Worm (Caenorhabditis elegans) whole organism, mixed stage, embryonic: ENCODE results near the gene sedl-1.

Experiments
- M03D4.4 ChIP-seq: sonication (generic microtip); optimal IDR thresholded peaks from 2 replicates; lab custom pipeline; 2017; ENCODE audit warnings: mild to moderate bottlenecking, missing genetic modification characterization, missing compliant biosample characterization
- mls-2 ChIP-seq: sonication (generic microtip); optimal IDR thresholded peaks from 2 replicates; lab custom pipeline; 2016; ENCODE audit warnings: mild to moderate bottlenecking, missing genetic modification characterization, moderate library complexity, missing compliant biosample characterization
- nhr-12 ChIP-seq: fragments of 150-350 bp; optimal IDR thresholded peaks from 2 replicates; lab custom pipeline; 2014; ENCODE audit warnings: missing biosample characterization, missing genetic modification characterization
- nhr-2 ChIP-seq: fragments of 150-350 bp; optimal IDR thresholded peaks from 2 replicates; lab custom pipeline; 2014; ENCODE audit warnings: missing biosample characterization, missing genetic modification characterization
- nhr-237 ChIP-seq: fragments of 150-350 bp; optimal IDR thresholded peaks from 2 replicates; lab custom pipeline; 2014; ENCODE audit warnings: missing biosample characterization, missing genetic modification characterization
- pha-4 ChIP-seq: fragments of 150-350 bp; optimal IDR thresholded peaks from 2 replicates; lab custom pipeline; 2018; ENCODE audit warnings: missing biosample characterization, missing genetic modification reagents, missing genetic modification characterization
- sptf-1 ChIP-seq: sonication (generic microtip); optimal IDR thresholded peaks from 2 replicates; lab custom pipeline; 2017; ENCODE audit warnings: mild to moderate bottlenecking, missing genetic modification characterization, moderate library complexity, missing compliant biosample characterization
- unc-120 ChIP-seq: sonication (generic microtip); optimal IDR thresholded peaks from 2 replicates; lab custom pipeline; 2017; ENCODE audit warnings: missing genetic modification characterization, missing compliant biosample characterization; ENCODE audit not compliant: poor library complexity, severe bottlenecking
- unc-62 ChIP-seq: fragments of 150-350 bp; optimal IDR thresholded peaks from 2 replicates; lab custom pipeline; 2014; ENCODE audit warnings: missing biosample characterization, missing genetic modification reagents, missing genetic modification characterization

DNA sequence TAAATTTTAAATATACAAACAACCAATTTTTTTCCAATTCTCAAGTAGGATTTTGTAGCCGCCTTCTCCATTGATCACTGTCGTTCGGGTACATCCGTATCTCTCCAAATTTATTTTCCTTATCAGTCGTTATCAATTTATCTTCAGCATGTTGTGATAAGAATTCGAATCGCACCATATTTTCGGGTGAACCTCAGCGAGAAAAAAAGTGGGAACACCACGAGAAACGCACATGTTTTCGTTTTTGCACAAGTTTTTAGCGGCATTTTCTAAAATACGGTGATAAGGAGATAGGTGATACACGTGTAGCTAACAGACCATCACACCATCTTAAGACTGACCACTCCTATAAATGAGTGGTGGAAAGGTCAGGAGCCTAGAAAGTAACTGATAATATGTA lies 37.9 kb upstream of the sedl-1 start:
- no peak for TF ChIP-seq nhr-2 (tag; lab: Kevin White, UChicago)
- no peak for TF ChIP-seq unc-62 (GFP tag; lab: Kevin White, UChicago)
- no peak for TF ChIP-seq sptf-1
- no peak for TF ChIP-seq unc-120 (tag; lab: Kevin White, UChicago)
- TF ChIP-seq mls-2, result no peak
- no peak for TF ChIP-seq nhr-237 (tag; lab: Kevin White, UChicago)
- no peak for TF ChIP-seq M03D4.4 (tag; lab: Kevin White, UChicago)
- no peak for TF ChIP-seq pha-4 (tag; lab: Kevin White, UChicago)
- TF ChIP-seq nhr-12, result no peak
